Fruit fly (Drosophila melanogaster): ENCODE data around the gene CG10038.

The CG10038 gene

DNA sequence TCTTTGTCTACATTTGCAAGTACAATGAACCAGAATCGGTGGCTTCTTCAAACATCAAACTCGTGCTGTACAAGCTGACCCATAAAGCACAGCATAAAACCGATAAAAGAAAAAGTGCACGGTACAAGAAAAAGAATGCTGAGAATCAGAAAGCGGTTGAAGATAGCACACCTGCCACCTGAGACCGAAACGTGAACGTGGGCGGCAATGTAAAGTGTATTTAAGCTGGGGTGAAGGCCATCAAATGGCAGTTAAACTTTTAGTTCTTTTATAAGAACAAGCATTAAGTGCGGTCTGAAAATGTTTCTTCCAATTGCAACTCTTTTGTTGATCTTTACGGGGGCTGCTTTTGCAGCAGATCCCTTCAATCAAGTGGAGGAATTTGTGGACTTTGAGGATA, 39.4 kb downstream of the CG10038 start, which contains the start of gene CG4066:
CG4066 (plus strand) TSS at position 301 of the 400 bp plus-strand sequence.
- TF ChIP-seq dmrt93B (GFP tag; optimal IDR thresholded peaks at IDR 0.05) = no peak
- TF ChIP-seq Hnf4 (GFP tag; optimal IDR thresholded peaks at IDR 0.05) = no peak
- TF ChIP-seq Hr78 (GFP tag; optimal IDR thresholded peaks at IDR 0.05) = no peak
- no peak for TF ChIP-seq GATAd (GFP tag; optimal IDR thresholded peaks at IDR 0.05)
- TF ChIP-seq woc (GFP tag; optimal IDR thresholded peaks at IDR 0.05) = no peak
- TF ChIP-seq fru (GFP tag; optimal IDR thresholded peaks at IDR 0.05) = no peak
- no peak for TF ChIP-seq CrebA (GFP tag; optimal IDR thresholded peaks at IDR 0.05; ENCODE audit: borderline replicate concordance)
- TF ChIP-seq dl (GFP tag; optimal IDR thresholded peaks at IDR 0.05; ENCODE audit: insufficient read depth in 1 of 2, partially characterized antibody in 2 of 2) = no peak
- TF ChIP-seq sage (GFP tag; optimal IDR thresholded peaks at IDR 0.05) = no peak
- no peak for TF ChIP-seq foxo (GFP tag; optimal IDR thresholded peaks at IDR 0.05)
- no peak for TF ChIP-seq Dif (GFP tag; optimal IDR thresholded peaks at IDR 0.05; ENCODE audit: partially characterized antibody)
- no peak for TF ChIP-seq jim (GFP tag; optimal IDR thresholded peaks at IDR 0.05)
- TF ChIP-seq Sp1 (GFP tag; optimal IDR thresholded peaks at IDR 0.05) = no peak
- no peak for TF ChIP-seq HLH106 (tag; optimal IDR thresholded peaks at IDR 0.05)
- TF ChIP-seq Dfd (GFP tag; optimal IDR thresholded peaks at IDR 0.05) = no peak
- no peak for TF ChIP-seq br (GFP tag; optimal IDR thresholded peaks at IDR 0.05)
- no peak for TF ChIP-seq sv (GFP tag; optimal IDR thresholded peaks at IDR 0.05)

DNA sequence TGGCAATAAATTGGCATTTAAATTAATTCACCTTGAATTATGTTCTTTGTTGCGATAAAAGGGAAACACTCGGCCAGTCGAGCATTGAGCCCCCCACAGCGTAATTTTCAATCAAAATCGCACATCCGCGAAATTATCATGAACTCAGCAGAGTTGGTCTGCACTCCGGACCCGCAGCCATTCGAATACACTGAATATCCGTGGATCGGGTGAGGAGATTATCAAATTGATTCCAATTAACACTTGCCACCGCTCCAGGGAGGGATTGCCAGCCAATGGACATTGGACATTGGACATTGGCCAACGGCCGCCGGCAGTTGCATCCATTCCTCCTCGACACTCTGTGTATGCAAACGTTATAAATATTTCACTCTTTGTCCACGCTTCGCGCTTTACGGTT, 42.9 kb downstream of the CG10038 start:
- TF ChIP-seq foxo (GFP tag; optimal IDR thresholded peaks at IDR 0.05) (no peak), Sp1 (GFP tag; optimal IDR thresholded peaks at IDR 0.05) (no peak), Dif (GFP tag; optimal IDR thresholded peaks at IDR 0.05; ENCODE audit: partially characterized antibody) (no peak), CrebA (GFP tag; optimal IDR thresholded peaks at IDR 0.05; ENCODE audit: borderline replicate concordance) (no peak), Abd-B (GFP tag; optimal IDR thresholded peaks at IDR 0.05) (no peak)

DNA sequence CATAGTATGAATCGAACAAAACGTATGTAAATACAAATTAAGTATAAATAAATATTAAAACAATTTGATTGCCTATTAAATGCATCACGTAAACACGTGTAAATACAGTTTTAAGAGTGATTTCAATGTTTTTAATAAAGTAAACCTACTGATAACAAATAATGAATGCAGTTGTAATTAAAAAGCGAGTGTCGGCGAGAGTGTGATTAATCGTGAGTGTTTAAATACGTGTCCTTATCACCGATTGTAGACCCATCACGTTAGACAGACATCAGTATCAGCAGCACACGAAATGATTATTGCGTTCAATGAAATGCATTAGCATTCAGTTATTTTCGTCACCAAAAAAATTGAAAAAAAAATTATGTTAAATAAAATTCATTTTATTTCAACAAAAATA, 47.5 kb downstream of the CG10038 start:
- no peak for TF ChIP-seq brk (GFP tag; optimal IDR thresholded peaks at IDR 0.05)
- TF ChIP-seq Rel (GFP tag; optimal IDR thresholded peaks at IDR 0.05) = no peak
- peak; percentile 53 for TF ChIP-seq Rel (tag; optimal IDR thresholded peaks at IDR 0.05)
- TF ChIP-seq sage (GFP tag; optimal IDR thresholded peaks at IDR 0.05) = no peak
- no peak for TF ChIP-seq Myc (optimal IDR thresholded peaks at IDR 0.05)
- no peak for TF ChIP-seq lola (GFP tag; optimal IDR thresholded peaks at IDR 0.05)

DNA sequence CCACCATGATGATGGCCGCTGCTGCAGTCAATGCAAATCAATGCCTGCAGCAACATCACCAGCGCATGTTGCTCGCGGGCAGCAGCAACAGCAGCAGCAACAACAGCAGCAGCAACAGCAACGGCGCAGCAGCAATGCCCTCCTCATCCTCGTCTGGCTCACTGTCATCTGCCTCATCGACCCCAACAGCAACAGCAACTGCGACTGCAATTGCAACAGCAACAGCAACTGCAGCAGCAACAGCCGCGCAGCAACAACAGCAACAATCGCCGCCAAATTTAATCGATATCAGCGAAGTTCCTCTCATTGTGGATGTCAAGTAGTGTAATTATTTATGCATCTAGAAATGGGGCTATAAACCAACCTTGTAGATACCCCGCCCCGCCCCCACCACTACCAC, 48.9 kb downstream of the CG10038 start:
- TF ChIP-seq Hr83 (GFP tag; optimal IDR thresholded peaks at IDR 0.05; ENCODE audit: poor library complexity, severe bottlenecking) (no peak), usp (GFP tag; optimal IDR thresholded peaks at IDR 0.05) (no peak), rgr (GFP tag; optimal IDR thresholded peaks at IDR 0.05) (no peak), Dfd (GFP tag; optimal IDR thresholded peaks at IDR 0.05) (peak; percentile 94)

All from whole organism, wandering third instar larva.